Worm (Caenorhabditis elegans): ENCODE results near the gene T10C6.6.

T10C6.6 gene

ce11 chrV:16043686-16044085, 19.6 kb downstream of the T10C6.6 start (continued):
- TF ChIP-seq lsy-2 (tag; optimal IDR thresholded peaks at IDR 0.05) (no peak), hlh-11 (tag; optimal IDR thresholded peaks at IDR 0.05) (peak; percentile 51), nhr-76 (tag; optimal IDR thresholded peaks at IDR 0.05) (no peak), F26F4.8 (GFP tag; conservative IDR thresholded peaks at IDR 0.05) (no peak), lir-3 (tag; optimal IDR thresholded peaks at IDR 0.05) (no peak), F10B5.3 (tag; optimal IDR thresholded peaks at IDR 0.05) (no peak), nhr-25 (tag; optimal IDR thresholded peaks at IDR 0.05; ENCODE audit: borderline replicate concordance, insufficient read depth) (no peak), egl-27 (tag; optimal IDR thresholded peaks at IDR 0.05) (no peak), aly-2 (tag; optimal IDR thresholded peaks at IDR 0.05) (no peak), mes-2 (tag; optimal IDR thresholded peaks at IDR 0.05; ENCODE audit: poor library complexity, severe bottlenecking) (no peak), ceh-32 (tag; optimal IDR thresholded peaks at IDR 0.05; ENCODE audit: poor library complexity) (no peak), D1046.2 (GFP tag; IDR thresholded peaks at IDR 0.05) (no peak), zip-11 (GFP tag; IDR thresholded peaks at IDR 0.05) (no peak), ceh-28 (tag; optimal IDR thresholded peaks at IDR 0.05) (no peak), nhr-6 (tag; optimal IDR thresholded peaks at IDR 0.05) (no peak), mep-1 (tag; optimal IDR thresholded peaks at IDR 0.05) (no peak), php-3 (GFP tag; IDR thresholded peaks at IDR 0.05) (peak; percentile 68), rbr-2 (tag; optimal IDR thresholded peaks at IDR 0.05) (no peak), nhr-42 (GFP tag; IDR thresholded peaks at IDR 0.05) (0 out of 2 replicates have a peak, but pooled peaks have one; percentile 5), ztf-11 (tag; optimal IDR thresholded peaks at IDR 0.05) (no peak), jun-1 (tag; optimal IDR thresholded peaks at IDR 0.05) (no peak), mxl-3 (GFP tag; optimal IDR thresholded peaks at IDR 0.05) (no peak), T26A8.4 (GFP tag; IDR thresholded peaks at IDR 0.05) (no peak), zip-2 (tag; optimal IDR thresholded peaks at IDR 0.05) (no peak), Y75B8A.6 (GFP tag; IDR thresholded peaks at IDR 0.05) (no peak), nhr-10 (tag; optimal IDR thresholded peaks at IDR 0.05) (no peak), dmd-8 (GFP tag; IDR thresholded peaks at IDR 0.05) (no peak), lin-15B (tag; optimal IDR thresholded peaks at IDR 0.05) (no peak), nhr-41 (GFP tag; IDR thresholded peaks at IDR 0.05) (no peak), hmg-1.1 (GFP tag; IDR thresholded peaks at IDR 0.05) (no peak), lin-1 (GFP tag; IDR thresholded peaks at IDR 0.05) (0 out of 2 replicates have a peak, but pooled peaks have one; percentile 21), ceh-20 (GFP tag; IDR thresholded peaks at IDR 0.05) (no peak), Y5F2A.4 (GFP tag; optimal IDR thresholded peaks at IDR 0.05) (no peak), dpl-1 (GFP tag; optimal IDR thresholded peaks at IDR 0.05) (no peak), dve-1 (tag; optimal IDR thresholded peaks at IDR 0.05; ENCODE audit: insufficient read depth) (peak; percentile 74), daf-8 (GFP tag; IDR thresholded peaks at IDR 0.05) (no peak)

ce11 chrV:16045837-16046236, 21.7 kb downstream of the T10C6.6 start, which contains the start of gene T10C6.15:
TSS of gene T10C6.15 (minus strand) at chrV:16045940.
- TF ChIP-seq ctbp-1 (GFP tag; IDR thresholded peaks at IDR 0.05) (no peak), ceh-82 (tag; optimal IDR thresholded peaks at IDR 0.05) (no peak), sdz-12 (GFP tag; optimal IDR thresholded peaks at IDR 0.05) (no peak), nhr-10 (tag; optimal IDR thresholded peaks at IDR 0.05) (peak; percentile 46), zip-11 (GFP tag; IDR thresholded peaks at IDR 0.05) (no peak), nhr-76 (tag; optimal IDR thresholded peaks at IDR 0.05) (no peak), D1046.2 (GFP tag; IDR thresholded peaks at IDR 0.05) (no peak), T20F7.1 (GFP tag; optimal IDR thresholded peaks at IDR 0.05) (peak; percentile 38), ceh-44 (GFP tag; IDR thresholded peaks at IDR 0.05) (no peak), F44E2.7 (GFP tag; IDR thresholded peaks at IDR 0.05) (no peak), nhr-77 (tag; optimal IDR thresholded peaks at IDR 0.05) (peak; percentile 58), mdl-1 (tag; optimal IDR thresholded peaks at IDR 0.05) (peak in 1 of 2 experiments; percentile 72), mxl-3 (GFP tag; optimal IDR thresholded peaks at IDR 0.05) (peak; percentile 18), F26F4.8 (GFP tag; conservative IDR thresholded peaks at IDR 0.05) (no peak), hlh-30 (tag; optimal IDR thresholded peaks at IDR 0.05; ENCODE audit: insufficient read depth) (peak; percentile 77), nhr-28 (tag; optimal IDR thresholded peaks at IDR 0.05) (peak; percentile 80), lin-1 (GFP tag; IDR thresholded peaks at IDR 0.05) (peak; percentile 83), ztf-7 (tag; optimal IDR thresholded peaks at IDR 0.05) (no peak), hlh-11 (tag; optimal IDR thresholded peaks at IDR 0.05) (peak; percentile 91), hif-1 (tag; optimal IDR thresholded peaks at IDR 0.05) (peak in 1 of 2 experiments; percentile 4), nhr-48 (tag; optimal IDR thresholded peaks at IDR 0.05) (peak; percentile 91), dve-1 (tag; optimal IDR thresholded peaks at IDR 0.05; ENCODE audit: insufficient read depth) (peak; percentile 97), php-3 (GFP tag; IDR thresholded peaks at IDR 0.05) (peak; percentile 74), nhr-102 (tag; optimal IDR thresholded peaks at IDR 0.05) (peak; percentile 89), dmd-6 (GFP tag; IDR thresholded peaks at IDR 0.05) (peak; percentile 95)

All from whole organism, L4 larva.